ENCODE assay signal across 1 fruit fly cellular context in the genomic region with DNA sequence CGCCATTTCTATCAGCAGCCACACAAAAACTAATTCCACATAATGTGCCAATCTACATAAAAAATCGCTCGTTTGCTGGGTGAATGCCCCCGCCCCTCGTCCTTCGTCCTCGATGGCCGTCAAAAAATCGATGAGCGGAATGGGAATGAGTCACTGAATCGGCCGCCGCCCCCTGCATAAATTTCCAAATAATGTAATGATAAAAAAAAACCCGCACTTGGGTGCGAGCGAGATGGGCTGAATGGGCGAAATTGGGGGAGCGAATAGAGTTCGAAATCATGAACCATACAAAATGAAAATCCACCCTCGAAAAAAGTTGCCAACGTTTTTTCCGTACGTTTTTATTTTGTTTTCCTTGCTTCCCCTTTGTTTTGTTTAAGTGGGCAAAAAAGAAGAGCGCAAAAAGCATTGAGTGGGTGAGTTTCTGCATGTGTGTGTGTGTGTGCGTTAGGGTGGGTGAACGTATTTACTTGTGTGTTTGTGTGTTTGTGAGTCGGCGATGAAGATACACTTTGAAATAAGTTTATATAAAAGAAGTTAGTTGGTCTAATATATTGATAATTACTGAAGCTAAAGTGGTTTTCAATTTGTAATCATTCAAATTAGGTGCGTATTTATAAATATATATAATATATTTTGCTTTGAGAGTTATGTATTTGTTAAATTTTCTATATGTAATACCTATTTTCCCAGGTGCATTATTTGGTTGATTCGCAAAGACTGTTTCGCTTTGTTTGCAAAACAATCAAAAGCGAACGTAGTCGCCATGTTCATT.
A peak's percentile ranks its signal among the peaks of the same experiment; 100 is the strongest.
TF ChIP-seq lines count a peak whose summit lies in the region.

No protein-coding gene starts in this region.

TF ChIP-seq in whole organism, embryonic, 481 proteins besides CTCF, POLR2A, EP300 and RAD21 (continued from another document):
- TF ChIP-seq ash1 (GFP tag; optimal IDR thresholded peaks at IDR 0.05; lab: Kevin White, UChicago), result no peak
- no peak for TF ChIP-seq Chrac-16 (GFP tag; optimal IDR thresholded peaks at IDR 0.05; lab: Kevin White, UChicago)
- no peak for TF ChIP-seq wek (GFP tag; optimal IDR thresholded peaks at IDR 0.05; lab: Kevin White, UChicago)
- TF ChIP-seq CG14667 (GFP tag; IDR thresholded peaks at IDR 0.05; lab: Robert Waterston, UW), result no peak
- TF ChIP-seq onecut (GFP tag; IDR thresholded peaks at IDR 0.05; lab: Robert Waterston, UW), result peak; percentile 97
- TF ChIP-seq CG7357 (GFP tag; IDR thresholded peaks at IDR 0.05; lab: Robert Waterston, UW), result no peak
- TF ChIP-seq ham (GFP tag; IDR thresholded peaks at IDR 0.05; lab: Robert Waterston, UW), result no peak
- TF ChIP-seq exex (tag; optimal IDR thresholded peaks at IDR 0.05; lab: Kevin White, UChicago), result no peak
- no peak for TF ChIP-seq HmgZ (tag; optimal IDR thresholded peaks at IDR 0.05; lab: Kevin White, UChicago)
- TF ChIP-seq CG12769 (tag; optimal IDR thresholded peaks at IDR 0.05; lab: Kevin White, UChicago), result no peak
- TF ChIP-seq GATAe (GFP tag; conservative IDR thresholded peaks at IDR 0.05; lab: Robert Waterston, UW), result no peak
- peak; percentile 98 for TF ChIP-seq sqz (GFP tag; optimal IDR thresholded peaks at IDR 0.05; lab: Kevin White, UChicago)
- no peak for TF ChIP-seq danr (GFP tag; IDR thresholded peaks at IDR 0.05; lab: Robert Waterston, UW)
- peak; percentile 3 for TF ChIP-seq CG10267 (tag; optimal IDR thresholded peaks at IDR 0.05; lab: Kevin White, UChicago)
- no peak for TF ChIP-seq CG14441 (GFP tag; IDR thresholded peaks at IDR 0.05; lab: Robert Waterston, UW)
- TF ChIP-seq Poxn (GFP tag; IDR thresholded peaks at IDR 0.05; lab: Robert Waterston, UW), result no peak
- TF ChIP-seq CkIIα-i1 (GFP tag; IDR thresholded peaks at IDR 0.05; lab: Robert Waterston, UW), result no peak
- TF ChIP-seq oc (tag; optimal IDR thresholded peaks at IDR 0.05; lab: Kevin White, UChicago), result no peak
- TF ChIP-seq nom (GFP tag; optimal IDR thresholded peaks at IDR 0.05; lab: Kevin White, UChicago), result peak; percentile 71
- no peak for TF ChIP-seq pnt (GFP tag; optimal IDR thresholded peaks at IDR 0.05; lab: Kevin White, UChicago)
- peak; percentile 59 for TF ChIP-seq cg (GFP tag; optimal IDR thresholded peaks at IDR 0.05; lab: Kevin White, UChicago)
- TF ChIP-seq Antp (GFP tag; optimal IDR thresholded peaks at IDR 0.05; lab: Kevin White, UChicago), result no peak
- no peak for TF ChIP-seq fd3F (GFP tag; optimal IDR thresholded peaks at IDR 0.05; lab: Kevin White, UChicago)
- TF ChIP-seq Hmr (GFP tag; optimal IDR thresholded peaks at IDR 0.05; lab: Kevin White, UChicago), result no peak
- TF ChIP-seq Sry-δ (GFP tag; optimal IDR thresholded peaks at IDR 0.05; lab: Kevin White, UChicago), result no peak
- TF ChIP-seq abd-A (tag; optimal IDR thresholded peaks at IDR 0.05; lab: Kevin White, UChicago), result peak; percentile 93
- TF ChIP-seq CG1603 (tag; optimal IDR thresholded peaks at IDR 0.05; lab: Kevin White, UChicago), result no peak
- no peak for TF ChIP-seq fd96Cb (tag; optimal IDR thresholded peaks at IDR 0.05; lab: Kevin White, UChicago)
- TF ChIP-seq Sry-β (GFP tag; optimal IDR thresholded peaks at IDR 0.05; lab: Kevin White, UChicago), result no peak
- no peak for TF ChIP-seq Rx (GFP tag; IDR thresholded peaks at IDR 0.05; lab: Robert Waterston, UW)
- TF ChIP-seq CG18262 (tag; optimal IDR thresholded peaks at IDR 0.05; lab: Kevin White, UChicago), result peak; percentile 22
- no peak for TF ChIP-seq CG3407 (GFP tag; optimal IDR thresholded peaks at IDR 0.05; lab: Kevin White, UChicago)
- no peak for TF ChIP-seq Six4 (GFP tag; optimal IDR thresholded peaks at IDR 0.05; lab: Kevin White, UChicago)
- no peak for TF ChIP-seq CG16779 (GFP tag; IDR thresholded peaks at IDR 0.05; lab: Robert Waterston, UW)
- no peak for TF ChIP-seq toy (GFP tag; IDR thresholded peaks at IDR 0.05; lab: Robert Waterston, UW)
- TF ChIP-seq ara (GFP tag; IDR thresholded peaks at IDR 0.05; lab: Robert Waterston, UW), result no peak
- TF ChIP-seq lola (GFP tag; optimal IDR thresholded peaks at IDR 0.05; lab: Kevin White, UChicago), result no peak
- TF ChIP-seq CG17912 (GFP tag; optimal IDR thresholded peaks at IDR 0.05; lab: Kevin White, UChicago), result no peak
- TF ChIP-seq chinmo (GFP tag; IDR thresholded peaks at IDR 0.05; lab: Robert Waterston, UW; ENCODE audit: partially characterized antibody), result no peak
- peak; percentile 59 for TF ChIP-seq sr (GFP tag; IDR thresholded peaks at IDR 0.05; lab: Robert Waterston, UW)
- no peak for TF ChIP-seq odd (GFP tag; optimal IDR thresholded peaks at IDR 0.05; lab: Kevin White, UChicago)
- no peak for TF ChIP-seq caup (GFP tag; optimal IDR thresholded peaks at IDR 0.05; lab: Kevin White, UChicago; ENCODE audit: severe bottlenecking)
- TF ChIP-seq Oaz (GFP tag; IDR thresholded peaks at IDR 0.05; lab: Robert Waterston, UW), result no peak
- TF ChIP-seq Hr78 (GFP tag; optimal IDR thresholded peaks at IDR 0.05; lab: Kevin White, UChicago), result no peak
- no peak for TF ChIP-seq CG9817 (tag; optimal IDR thresholded peaks at IDR 0.05; lab: Kevin White, UChicago)
- no peak for TF ChIP-seq luna (GFP tag; optimal IDR thresholded peaks at IDR 0.05; lab: Kevin White, UChicago)
- no peak for TF ChIP-seq peb (GFP tag; IDR thresholded peaks at IDR 0.05; lab: Robert Waterston, UW)
- no peak for TF ChIP-seq psq (GFP tag; optimal IDR thresholded peaks at IDR 0.05; lab: Kevin White, UChicago)
- TF ChIP-seq BEAF-32 (GFP tag; optimal IDR thresholded peaks at IDR 0.05; lab: Kevin White, UChicago), result no peak
- no peak for TF ChIP-seq sd (tag; optimal IDR thresholded peaks at IDR 0.05; lab: Kevin White, UChicago)
- no peak for TF ChIP-seq bigmax (GFP tag; optimal IDR thresholded peaks at IDR 0.05; lab: Kevin White, UChicago)
- TF ChIP-seq NC2α (GFP tag; optimal IDR thresholded peaks at IDR 0.05; lab: Kevin White, UChicago), result no peak
- no peak for TF ChIP-seq B-H2 (GFP tag; optimal IDR thresholded peaks at IDR 0.05; lab: Kevin White, UChicago)
- no peak for TF ChIP-seq Opbp (GFP tag; IDR thresholded peaks at IDR 0.05; lab: Robert Waterston, UW; ENCODE audit: partially characterized antibody)
- no peak for TF ChIP-seq CG10565 (GFP tag; optimal IDR thresholded peaks at IDR 0.05; lab: Kevin White, UChicago)
- TF ChIP-seq grn (GFP tag; optimal IDR thresholded peaks at IDR 0.05; lab: Kevin White, UChicago), result no peak
- no peak for TF ChIP-seq dysf (GFP tag; IDR thresholded peaks at IDR 0.05; lab: Robert Waterston, UW)
- no peak for TF ChIP-seq Med (GFP tag; lab: Kevin White, UChicago)
- TF ChIP-seq CG8924 (tag; optimal IDR thresholded peaks at IDR 0.05; lab: Kevin White, UChicago), result peak; percentile 8
- no peak for TF ChIP-seq Dip2 (GFP tag; IDR thresholded peaks at IDR 0.05; lab: Robert Waterston, UW)
- no peak for TF ChIP-seq gsb (GFP tag; IDR thresholded peaks at IDR 0.05; lab: Robert Waterston, UW)
- TF ChIP-seq scrt (GFP tag; optimal IDR thresholded peaks at IDR 0.05; lab: Kevin White, UChicago), result no peak
- no peak for TF ChIP-seq lmd (GFP tag; IDR thresholded peaks at IDR 0.05; lab: Robert Waterston, UW)
- no peak for TF ChIP-seq CG17829 (tag; optimal IDR thresholded peaks at IDR 0.05; lab: Kevin White, UChicago)
- no peak for TF ChIP-seq D19A (tag; optimal IDR thresholded peaks at IDR 0.05; lab: Kevin White, UChicago)
- TF ChIP-seq CG12942 (GFP tag; optimal IDR thresholded peaks at IDR 0.05; lab: Kevin White, UChicago), result no peak
- no peak for TF ChIP-seq D (optimal IDR thresholded peaks at IDR 0.05; lab: Kevin White, UChicago)
- TF ChIP-seq D (GFP tag; optimal IDR thresholded peaks at IDR 0.05; lab: Kevin White, UChicago), result no peak
- TF ChIP-seq sens (GFP tag; lab: Kevin White, UChicago), result peak; percentile 64
- no peak for TF ChIP-seq Sox100B (GFP tag; optimal IDR thresholded peaks at IDR 0.05; lab: Kevin White, UChicago)
- peak; percentile 45 for TF ChIP-seq pros (GFP tag; optimal IDR thresholded peaks at IDR 0.05; lab: Kevin White, UChicago)
- no peak for TF ChIP-seq CG12744 (GFP tag; optimal IDR thresholded peaks at IDR 0.05; lab: Kevin White, UChicago)
- no peak for TF ChIP-seq MTF-1 (GFP tag; optimal IDR thresholded peaks at IDR 0.05; lab: Kevin White, UChicago; ENCODE audit: borderline replicate concordance)
- no peak for TF ChIP-seq Jarid2 (GFP tag; optimal IDR thresholded peaks at IDR 0.05; lab: Kevin White, UChicago)
- no peak for TF ChIP-seq gcm2 (GFP tag; optimal IDR thresholded peaks at IDR 0.05; lab: Kevin White, UChicago)
- no peak for TF ChIP-seq pho (GFP tag; optimal IDR thresholded peaks at IDR 0.05; lab: Kevin White, UChicago)
